Worm (Caenorhabditis elegans) whole organism, midembryonic: ENCODE results near the gene K09C6.7.

Experiments
- med-1 ChIP-seq: sonication (generic microtip); optimal IDR thresholded peaks from 2 replicates; lab custom pipeline; 2017; ENCODE audit warnings: missing genetic modification characterization, mild to moderate bottlenecking, missing compliant biosample characterization, antibody characterized with exemption, missing genetic modification reagents; ENCODE audit not compliant: insufficient read depth
- ref-1 ChIP-seq: fragments of 200-800 bp; sonication (Bioruptor generic); conservative IDR thresholded peaks from 2 replicates; pipeline ENCODE4 v1.3.6; 2022; ENCODE audit warnings: missing genetic modification reagents, missing genetic modification characterization, missing compliant biosample characterization
- tab-1 ChIP-seq: fragments of 200-800 bp; sonication (Bioruptor generic); IDR thresholded peaks from 2 replicates; pipeline ENCODE4 v1.3.6; 2022; ENCODE audit warnings: missing genetic modification characterization, missing compliant biosample characterization
- ztf-23 ChIP-seq: fragments of 200-800 bp; sonication (Bioruptor generic); IDR thresholded peaks from 2 replicates; pipeline ENCODE4 v1.3.6; 2022; ENCODE audit warnings: missing genetic modification reagents, missing genetic modification characterization, missing compliant biosample characterization
- ztf-29 ChIP-seq: fragments of 200-800 bp; sonication (Bioruptor generic); IDR thresholded peaks from 2 replicates; pipeline ENCODE4 v1.3.6; 2022; ENCODE audit warnings: missing genetic modification reagents, missing genetic modification characterization, missing compliant biosample characterization

ce11 chrV:826097-826496 is 12.8 kb downstream of the K09C6.7 start, which contains the start of gene F41H8.2:
- no peak for TF ChIP-seq ztf-29 (GFP tag; lab: Robert Waterston, UW)
- TF ChIP-seq ref-1 (GFP tag; lab: Robert Waterston, UW): no peak
- TF ChIP-seq ztf-23 (GFP tag; lab: Robert Waterston, UW): no peak
- no peak for TF ChIP-seq tab-1 (GFP tag; lab: Robert Waterston, UW)
- TF ChIP-seq med-1 (GFP tag; lab: Kevin White, UChicago): no peak
